Worm (Caenorhabditis elegans): Measurements from ENCODE around the gene hid-1.

hid-1 gene

DNA sequence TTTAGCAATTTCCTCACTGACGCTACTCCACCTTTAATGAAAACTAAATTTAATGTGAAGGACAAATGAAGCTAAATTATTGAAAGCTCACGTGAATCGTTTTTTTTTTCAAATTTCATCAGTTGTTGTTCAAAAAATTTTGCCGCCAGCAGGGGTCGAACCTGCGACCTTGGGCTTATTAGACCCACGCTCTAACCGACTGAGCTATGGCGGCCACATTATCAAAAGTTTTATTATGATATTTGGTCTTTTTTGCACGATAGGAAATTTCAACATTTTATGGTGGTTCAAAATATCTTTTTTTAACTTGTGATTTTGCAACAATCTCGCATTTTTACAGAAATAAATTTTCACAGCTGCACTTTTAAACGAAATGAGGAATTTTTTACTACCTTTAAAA lies 37.2 kb downstream of the hid-1 start (continued):
- no peak for TF ChIP-seq T26A8.4 (GFP tag; IDR thresholded peaks at IDR 0.05)

ce11 chrX:2527194-2527593 lies 38.3 kb downstream of the hid-1 start:
- no peak for TF ChIP-seq daf-12 (tag; optimal IDR thresholded peaks at IDR 0.05)
- no peak for TF ChIP-seq F37D6.2 (tag; optimal IDR thresholded peaks at IDR 0.05)
- TF ChIP-seq mxl-3 (GFP tag; optimal IDR thresholded peaks at IDR 0.05) = no peak

DNA sequence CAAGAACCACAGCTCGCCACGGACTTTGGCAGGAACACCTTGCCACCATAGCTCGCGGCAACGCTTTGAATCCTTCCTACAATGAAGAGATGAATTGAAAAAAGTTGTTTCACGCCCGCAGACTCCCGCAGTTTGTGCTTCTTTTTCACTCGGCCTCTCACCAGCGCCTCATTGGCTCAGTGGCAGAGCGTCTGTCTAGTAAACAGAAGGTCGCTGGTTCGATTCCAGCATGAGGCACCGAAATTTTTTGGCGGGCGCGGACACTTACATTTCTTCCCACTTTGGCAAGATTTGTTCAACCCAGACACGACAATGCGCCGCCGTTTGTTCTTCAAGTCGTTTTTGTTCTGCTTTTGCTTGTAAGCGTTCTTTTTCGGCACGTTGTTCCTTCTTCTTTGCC lies 39.0 kb downstream of the hid-1 start:
- TF ChIP-seq php-3 (GFP tag; IDR thresholded peaks at IDR 0.05) (peak; percentile 57), nhr-48 (tag; optimal IDR thresholded peaks at IDR 0.05) (no peak), lin-38 (GFP tag; IDR thresholded peaks at IDR 0.05) (peak; percentile 62), ceh-20 (GFP tag; IDR thresholded peaks at IDR 0.05) (no peak), rbr-2 (tag; optimal IDR thresholded peaks at IDR 0.05) (peak; percentile 39), mxl-2 (GFP tag; conservative IDR thresholded peaks at IDR 0.05) (no peak), nhr-237 (tag; optimal IDR thresholded peaks at IDR 0.05) (no peak), spr-3 (GFP tag; optimal IDR thresholded peaks at IDR 0.05) (peak; percentile 34), daf-19 (GFP tag; conservative IDR thresholded peaks at IDR 0.05) (no peak), F37D6.2 (tag; optimal IDR thresholded peaks at IDR 0.05) (peak; percentile 37), zag-1 (tag; optimal IDR thresholded peaks at IDR 0.05) (no peak), ztf-11 (tag; optimal IDR thresholded peaks at IDR 0.05) (no peak), lir-3 (tag; optimal IDR thresholded peaks at IDR 0.05) (no peak), egl-43 (GFP tag; IDR thresholded peaks at IDR 0.05) (peak; percentile 87), tra-1 (GFP tag; IDR thresholded peaks at IDR 0.05) (peak; percentile 59; the same call in 1 of the 2 replicates), R02D3.7 (tag; optimal IDR thresholded peaks at IDR 0.05) (no peak), unc-39 (tag; optimal IDR thresholded peaks at IDR 0.05) (no peak), mep-1 (tag; optimal IDR thresholded peaks at IDR 0.05) (peak; percentile 56), Y5F2A.4 (GFP tag; optimal IDR thresholded peaks at IDR 0.05) (peak; percentile 34), ZK337.2 (GFP tag; IDR thresholded peaks at IDR 0.05) (0 out of 2 replicates have a peak, but pooled peaks have one; percentile 52), hif-1 (tag; optimal IDR thresholded peaks at IDR 0.05) (no peak), nhr-11 (tag; optimal IDR thresholded peaks at IDR 0.05) (no peak), nhr-41 (GFP tag; IDR thresholded peaks at IDR 0.05) (0 out of 2 replicates have a peak, but pooled peaks have one; percentile 37), mdt-29 (GFP tag; IDR thresholded peaks at IDR 0.05) (0 out of 2 replicates have a peak, but pooled peaks have one; percentile 41), set-16 (GFP tag; IDR thresholded peaks at IDR 0.05) (peak; percentile 54; the same call in 1 of the 2 replicates), zip-11 (GFP tag; IDR thresholded peaks at IDR 0.05) (no peak), duxl-1 (tag; optimal IDR thresholded peaks at IDR 0.05; ENCODE audit: poor library complexity) (no peak), tag-97 (GFP tag; IDR thresholded peaks at IDR 0.05) (no peak), F10B5.3 (tag; optimal IDR thresholded peaks at IDR 0.05) (peak; percentile 52), mes-2 (tag; optimal IDR thresholded peaks at IDR 0.05; ENCODE audit: poor library complexity, severe bottlenecking) (peak; percentile 75), dmd-8 (GFP tag; IDR thresholded peaks at IDR 0.05) (peak; percentile 64; the same call in 1 of the 2 replicates), sdz-12 (GFP tag; optimal IDR thresholded peaks at IDR 0.05) (no peak), ctbp-1 (GFP tag; IDR thresholded peaks at IDR 0.05) (peak; percentile 59; the same call in 1 of the 2 replicates), ceh-82 (tag; optimal IDR thresholded peaks at IDR 0.05) (no peak), D1046.2 (GFP tag; IDR thresholded peaks at IDR 0.05) (0 out of 2 replicates have a peak, but pooled peaks have one; percentile 63), lin-39 (tag; optimal IDR thresholded peaks at IDR 0.05) (no peak), unc-62 (GFP tag; optimal IDR thresholded peaks at IDR 0.05 in 1 of 2) (peak in 1 of 2 experiments; percentile 80), unc-62 (tag; optimal IDR thresholded peaks at IDR 0.05) (no peak), gei-8 (GFP tag; optimal IDR thresholded peaks at IDR 0.05) (peak; percentile 27), fos-1 (tag; optimal IDR thresholded peaks at IDR 0.05) (no peak), Y75B8A.6 (GFP tag; IDR thresholded peaks at IDR 0.05) (no peak), egl-27 (tag; optimal IDR thresholded peaks at IDR 0.05) (no peak), pqm-1 (tag; optimal IDR thresholded peaks at IDR 0.05) (no peak), mxl-3 (GFP tag; optimal IDR thresholded peaks at IDR 0.05) (peak; percentile 8), ceh-32 (tag; optimal IDR thresholded peaks at IDR 0.05; ENCODE audit: poor library complexity) (no peak), T20F7.1 (GFP tag; optimal IDR thresholded peaks at IDR 0.05) (no peak)
